Worm (Caenorhabditis elegans): ENCODE results near the gene Y73B6BL.29.

Gene Y73B6BL.29

DNA sequence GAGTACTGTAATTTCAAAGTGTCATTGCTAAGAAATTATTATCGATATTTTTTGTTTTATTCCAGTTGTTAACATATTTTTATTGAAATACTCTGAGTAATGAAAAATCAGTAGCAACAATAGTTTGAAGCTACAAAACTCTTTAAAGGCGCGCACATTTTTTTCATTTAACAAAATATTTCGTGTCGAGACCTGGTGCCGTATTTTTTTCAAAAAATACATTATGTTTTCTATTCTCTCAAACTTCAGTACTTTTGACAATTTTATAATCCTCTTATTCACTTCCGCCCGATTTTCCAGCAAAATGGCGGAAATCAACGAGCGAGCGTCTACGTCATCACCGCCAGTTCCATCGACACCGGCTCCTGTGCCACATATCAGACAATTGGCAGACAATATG is 12.2 kb downstream of the Y73B6BL.29 start, which contains the start of gene blos-2:
blos-2 (plus strand) TSS at position 301 of the 400 bp plus-strand sequence.
- no peak for TF ChIP-seq athp-1 (tag; optimal IDR thresholded peaks at IDR 0.05)
- peak; percentile 17 for TF ChIP-seq repo-1 (tag; optimal IDR thresholded peaks at IDR 0.05)
- no peak for TF ChIP-seq aptf-3 (GFP tag; IDR thresholded peaks at IDR 0.05)

DNA sequence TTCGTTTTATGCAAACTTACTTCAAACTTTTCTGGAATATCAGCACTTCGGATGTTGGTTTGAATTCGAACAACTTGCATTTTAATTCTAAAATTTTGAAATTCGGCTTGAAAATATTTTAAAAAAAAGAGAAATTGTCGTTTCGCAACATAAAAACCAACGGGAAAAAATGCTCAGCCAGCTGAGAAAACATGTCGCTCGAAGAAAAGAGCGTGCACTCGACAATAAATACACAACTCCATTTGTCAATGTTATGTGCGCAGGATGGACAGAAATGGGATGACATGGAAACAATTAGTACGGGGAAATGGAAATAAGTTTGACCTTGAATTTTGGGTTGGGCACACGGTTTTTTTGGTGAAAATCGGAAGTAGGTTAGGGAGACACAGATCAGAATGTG is 14.2 kb downstream of the Y73B6BL.29 start, which contains the start of gene mif-4:
mif-4 (minus strand) TSS at position 87 of the 400 bp plus-strand sequence.
- TF ChIP-seq nfya-1 (tag; optimal IDR thresholded peaks at IDR 0.05; ENCODE audit: borderline replicate concordance, insufficient read depth) (no peak), cebp-1 (GFP tag; IDR thresholded peaks at IDR 0.05) (no peak), cebp-1 (tag; optimal IDR thresholded peaks at IDR 0.05) (peak; percentile 51), ama-1 (optimal IDR thresholded peaks at IDR 0.05) (no peak), ama-1 (GFP tag; optimal IDR thresholded peaks at IDR 0.05) (no peak), lin-35 (GFP tag; optimal IDR thresholded peaks at IDR 0.05) (no peak), unc-130 (GFP tag; optimal IDR thresholded peaks at IDR 0.05) (no peak), D2030.7 (GFP tag; IDR thresholded peaks at IDR 0.05) (no peak), ceh-91 (GFP tag; IDR thresholded peaks at IDR 0.05) (no peak)

DNA sequence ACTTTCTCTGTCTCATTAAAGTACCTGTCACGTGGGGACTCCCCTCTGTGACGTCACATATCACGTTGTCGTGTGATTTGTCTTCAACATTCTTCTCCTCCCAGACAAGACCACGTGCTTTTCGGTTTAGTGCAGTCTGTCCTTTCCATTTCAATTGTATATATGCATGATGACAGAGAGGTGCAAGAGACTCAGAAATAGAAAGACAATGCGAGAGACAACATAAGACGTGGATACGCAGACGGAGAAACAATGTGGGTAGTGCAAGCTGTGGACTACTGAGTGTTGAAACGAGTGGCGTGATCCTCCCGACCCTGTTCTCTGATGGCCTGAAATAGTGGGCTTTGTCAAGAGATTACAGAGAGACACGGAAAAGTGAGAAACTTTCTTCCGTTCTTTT is 15.0 kb downstream of the Y73B6BL.29 start:
- no peak for TF ChIP-seq mxl-1 (tag; optimal IDR thresholded peaks at IDR 0.05)
- TF ChIP-seq F57C9.4 (tag; optimal IDR thresholded peaks at IDR 0.05) = no peak
- peak; percentile 34 for TF ChIP-seq die-1 (tag; optimal IDR thresholded peaks at IDR 0.05)
- TF ChIP-seq T26A5.8 (tag; optimal IDR thresholded peaks at IDR 0.05) = no peak
- TF ChIP-seq ceh-27 (GFP tag; optimal IDR thresholded peaks at IDR 0.05) = peak; percentile 84
- TF ChIP-seq ztf-3 (GFP tag; optimal IDR thresholded peaks at IDR 0.05) = peak; percentile 81
- TF ChIP-seq lsy-27 (tag; optimal IDR thresholded peaks at IDR 0.05; ENCODE audit: borderline replicate concordance, insufficient read depth) = no peak
- no peak for TF ChIP-seq unc-130 (GFP tag; optimal IDR thresholded peaks at IDR 0.05)
- TF ChIP-seq hsf-1 (GFP tag; IDR thresholded peaks at IDR 0.05) = no peak
- peak; percentile 70 for TF ChIP-seq lin-54 (GFP tag; optimal IDR thresholded peaks at IDR 0.05)
- TF ChIP-seq pbrm-1 (GFP tag; IDR thresholded peaks at IDR 0.05) = peak; percentile 84
- no peak for TF ChIP-seq him-1 (tag; optimal IDR thresholded peaks at IDR 0.05)
- peak; percentile 85 for TF ChIP-seq Y53G8AR.9 (GFP tag; conservative IDR thresholded peaks at IDR 0.05)
- TF ChIP-seq ceh-40 (GFP tag; IDR thresholded peaks at IDR 0.05) = 0 out of 2 replicates have a peak, but pooled peaks have one; percentile 41
- TF ChIP-seq cebp-1 (GFP tag; IDR thresholded peaks at IDR 0.05) = peak; percentile 61; the same call in 1 of the 2 replicates
- peak; percentile 96 for TF ChIP-seq cebp-1 (tag; optimal IDR thresholded peaks at IDR 0.05)
- peak; percentile 90 for TF ChIP-seq K12H6.12 (tag; optimal IDR thresholded peaks at IDR 0.05)
- peak; percentile 92 for TF ChIP-seq akir-1 (GFP tag; optimal IDR thresholded peaks at IDR 0.05)
- peak; percentile 72 for TF ChIP-seq ZK185.1 (tag; optimal IDR thresholded peaks at IDR 0.05; ENCODE audit: poor library complexity, severe bottlenecking)
- TF ChIP-seq mes-4 (tag; optimal IDR thresholded peaks at IDR 0.05) = no peak
- TF ChIP-seq Y53F4B.3 (GFP tag; IDR thresholded peaks at IDR 0.05) = no peak
- TF ChIP-seq bed-2 (GFP tag; IDR thresholded peaks at IDR 0.05) = no peak
- TF ChIP-seq hmg-1.2 (GFP tag; IDR thresholded peaks at IDR 0.05) = peak; percentile 95
- peak; percentile 75 for TF ChIP-seq unc-62 (GFP tag; optimal IDR thresholded peaks at IDR 0.05)
- TF ChIP-seq egrh-3 (GFP tag; IDR thresholded peaks at IDR 0.05) = 0 out of 2 replicates have a peak, but pooled peaks have one; percentile 5
- peak; percentile 46; the same call in 1 of the 2 replicates for TF ChIP-seq hmg-20 (GFP tag; IDR thresholded peaks at IDR 0.05)
- TF ChIP-seq snpc-3.4 (tag; optimal IDR thresholded peaks at IDR 0.05) = no peak
- TF ChIP-seq aptf-3 (GFP tag; IDR thresholded peaks at IDR 0.05) = no peak
- TF ChIP-seq lin-26 (GFP tag; IDR thresholded peaks at IDR 0.05) = peak; percentile 71; the same call in 1 of the 2 replicates
- no peak for TF ChIP-seq hrde-1 (tag; optimal IDR thresholded peaks at IDR 0.05; ENCODE audit: borderline replicate concordance)
- TF ChIP-seq ekl-4 (GFP tag; IDR thresholded peaks at IDR 0.05) = peak; percentile 89
- TF ChIP-seq F39B2.1 (GFP tag; IDR thresholded peaks at IDR 0.05) = no peak
- peak; percentile 91 for TF ChIP-seq nfyb-1 (GFP tag; IDR thresholded peaks at IDR 0.05)
- TF ChIP-seq F57A8.1 (GFP tag; optimal IDR thresholded peaks at IDR 0.05) = no peak
- no peak for TF ChIP-seq F23B12.7 (tag; optimal IDR thresholded peaks at IDR 0.05; ENCODE audit: insufficient read depth)
- no peak for TF ChIP-seq rec-8 (tag; optimal IDR thresholded peaks at IDR 0.05)
